Worm (Caenorhabditis elegans) whole organism, L4/young adult: ENCODE results near the gene ckb-3.

Source experiments
- W03F9.2 ChIP-seq: fragments of 150-350 bp; optimal IDR thresholded peaks from 2 replicates; lab custom pipeline; 2014; ENCODE audit warnings: missing biosample characterization, missing genetic modification characterization
- dao-5 ChIP-seq: sonication (generic microtip); optimal IDR thresholded peaks from 2 replicates; lab custom pipeline; 2016; ENCODE audit warnings: missing genotype, missing genetic modification characterization, moderate library complexity, missing compliant biosample characterization
- him-1 ChIP-seq: sonication (generic microtip); optimal IDR thresholded peaks from 2 replicates; lab custom pipeline; 2016; ENCODE audit warnings: missing genotype, missing genetic modification reagents, missing genetic modification characterization, missing compliant biosample characterization

The ckb-3 gene

DNA sequence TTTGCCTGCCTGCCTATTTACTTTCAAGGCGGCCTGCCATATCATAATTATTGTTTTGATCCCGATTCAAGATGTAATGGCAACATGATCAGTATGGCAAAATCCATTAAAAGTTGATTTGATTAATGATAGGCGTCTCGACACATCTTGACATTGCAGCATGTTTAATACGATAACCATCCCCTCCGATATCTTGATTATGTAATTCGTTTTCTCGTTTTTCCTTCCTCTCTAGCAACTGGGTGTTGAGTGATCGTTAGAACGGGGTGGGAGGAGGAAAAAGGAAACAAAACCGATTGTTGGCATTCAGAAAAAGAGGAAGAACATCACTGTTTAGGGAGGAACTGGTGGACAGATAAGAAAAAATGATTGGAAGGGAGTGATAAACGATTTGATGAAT, 21.3 kb downstream of the ckb-3 start:
- TF ChIP-seq dao-5 (tag; lab: Kevin White, UChicago) (no peak), him-1 (tag; lab: Kevin White, UChicago) (no peak), W03F9.2 (tag; lab: Kevin White, UChicago) (no peak)

DNA sequence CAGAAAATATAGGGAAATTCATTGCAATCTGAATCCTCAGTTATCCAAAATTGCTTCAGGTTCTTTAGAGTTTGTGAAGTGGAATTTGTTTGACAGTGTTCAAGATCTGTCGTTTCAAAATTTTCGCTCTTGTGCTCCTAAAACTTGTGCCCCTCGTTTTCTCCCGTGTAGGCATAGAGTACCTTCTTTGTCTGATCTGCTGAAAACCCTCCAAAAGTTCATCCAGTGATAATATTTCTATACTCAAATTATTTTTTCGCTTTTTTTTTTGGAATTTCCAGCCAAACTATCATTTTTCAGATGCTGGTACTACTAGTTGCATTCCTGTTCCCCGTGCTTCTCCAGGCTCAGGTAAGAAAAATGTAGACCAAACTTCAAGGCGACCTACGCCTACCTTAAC, 23.8 kb downstream of the ckb-3 start, which contains the start of gene R07E5.4:
TSS of gene R07E5.4 (plus strand) at position 301 of the 400 bp plus-strand sequence.
- TF ChIP-seq him-1 (tag; lab: Kevin White, UChicago) = no peak

DNA sequence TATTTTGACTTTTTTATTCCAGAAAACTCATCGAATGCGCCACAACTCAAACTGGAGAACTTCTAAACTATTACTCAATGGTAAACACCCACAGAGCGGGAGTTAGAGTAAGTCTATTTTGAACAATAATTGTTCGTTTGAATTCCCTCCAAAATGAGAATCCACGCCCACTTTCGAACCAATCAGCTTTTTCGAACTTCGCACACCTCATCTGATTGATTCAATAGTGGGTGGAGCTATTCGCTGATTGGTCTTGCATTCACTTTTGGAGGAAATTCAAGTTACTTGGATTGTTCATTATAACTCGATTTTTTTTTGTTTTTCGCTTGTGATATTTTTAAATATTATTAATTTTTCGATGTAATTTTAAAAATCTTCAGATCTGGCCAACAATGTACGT, 25.2 kb downstream of the ckb-3 start:
- TF ChIP-seq W03F9.2 (tag; lab: Kevin White, UChicago) (no peak), dao-5 (tag; lab: Kevin White, UChicago) (no peak), him-1 (tag; lab: Kevin White, UChicago) (no peak)

DNA sequence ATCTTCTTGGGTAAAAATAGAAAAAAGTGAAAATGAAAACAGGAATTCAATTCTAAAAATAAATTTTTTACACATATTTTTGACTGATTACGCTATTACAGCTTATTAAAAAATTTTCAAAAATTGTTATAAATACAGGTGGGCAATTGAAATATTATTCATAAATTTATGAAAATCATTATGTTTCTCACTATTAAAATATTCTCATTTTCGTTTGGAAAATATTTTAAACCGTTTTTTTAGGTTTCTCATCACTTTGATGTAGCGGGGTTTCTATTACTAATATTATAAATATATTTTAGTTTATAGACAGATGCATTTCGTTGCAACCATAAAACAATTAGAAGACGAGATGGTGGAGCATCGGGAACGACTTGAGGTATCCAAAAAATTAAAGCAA, 26.4 kb downstream of the ckb-3 start, which contains the start of gene R07E5.5:
TSS of gene R07E5.5 (plus strand) at position 301 of the 400 bp plus-strand sequence.
- no peak for TF ChIP-seq dao-5 (tag; lab: Kevin White, UChicago)
- TF ChIP-seq him-1 (tag; lab: Kevin White, UChicago) = no peak
- TF ChIP-seq W03F9.2 (tag; lab: Kevin White, UChicago) = no peak

DNA sequence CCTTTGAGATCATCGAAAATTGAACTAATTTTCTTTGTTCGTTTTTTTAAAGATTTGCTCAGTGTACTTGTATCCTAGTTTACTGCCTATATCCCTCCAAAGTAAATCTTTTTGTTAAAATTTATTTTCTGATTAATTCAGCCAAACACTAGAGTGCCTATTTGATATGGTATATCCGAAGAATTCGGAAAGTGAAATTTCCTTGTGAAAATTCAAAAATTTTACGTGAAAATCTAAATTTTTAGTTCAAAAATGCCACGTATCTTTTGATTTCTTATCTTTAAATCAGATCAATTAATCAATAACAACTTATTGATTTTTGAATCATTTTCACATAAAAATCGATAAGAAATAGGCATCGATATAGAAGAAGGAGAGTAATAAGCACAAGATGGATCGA, 27.8 kb downstream of the ckb-3 start, which contains the start of gene R07E5.6:
TSS of gene R07E5.6 (plus strand) at position 301 of the 400 bp plus-strand sequence.
- TF ChIP-seq W03F9.2 (tag; lab: Kevin White, UChicago) = no peak
- no peak for TF ChIP-seq dao-5 (tag; lab: Kevin White, UChicago)
- TF ChIP-seq him-1 (tag; lab: Kevin White, UChicago) = no peak

DNA sequence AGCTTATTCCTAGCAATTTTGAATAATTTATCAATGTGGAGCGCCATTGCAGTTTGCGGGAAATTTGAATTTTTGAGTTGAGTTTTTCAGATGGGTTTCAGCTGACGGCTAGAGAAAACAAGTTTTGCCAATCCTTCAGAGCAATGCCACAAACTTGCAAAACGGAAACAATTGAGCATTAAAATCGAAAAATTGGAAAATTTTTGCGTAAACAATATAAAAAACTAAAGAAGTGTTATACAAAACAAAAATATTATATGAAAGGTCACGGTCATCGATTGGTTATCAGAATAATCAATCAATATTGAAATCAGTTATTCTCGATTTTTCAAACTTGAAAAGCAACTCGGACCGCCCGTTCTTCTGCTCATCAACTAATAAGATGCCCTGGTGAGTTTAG, 30.5 kb downstream of the ckb-3 start, which contains the start of gene R07E5.15:
TSS of gene R07E5.15 (plus strand) at position 301 of the 400 bp plus-strand sequence.
- no peak for TF ChIP-seq dao-5 (tag; lab: Kevin White, UChicago)
- no peak for TF ChIP-seq him-1 (tag; lab: Kevin White, UChicago)
- no peak for TF ChIP-seq W03F9.2 (tag; lab: Kevin White, UChicago)

DNA sequence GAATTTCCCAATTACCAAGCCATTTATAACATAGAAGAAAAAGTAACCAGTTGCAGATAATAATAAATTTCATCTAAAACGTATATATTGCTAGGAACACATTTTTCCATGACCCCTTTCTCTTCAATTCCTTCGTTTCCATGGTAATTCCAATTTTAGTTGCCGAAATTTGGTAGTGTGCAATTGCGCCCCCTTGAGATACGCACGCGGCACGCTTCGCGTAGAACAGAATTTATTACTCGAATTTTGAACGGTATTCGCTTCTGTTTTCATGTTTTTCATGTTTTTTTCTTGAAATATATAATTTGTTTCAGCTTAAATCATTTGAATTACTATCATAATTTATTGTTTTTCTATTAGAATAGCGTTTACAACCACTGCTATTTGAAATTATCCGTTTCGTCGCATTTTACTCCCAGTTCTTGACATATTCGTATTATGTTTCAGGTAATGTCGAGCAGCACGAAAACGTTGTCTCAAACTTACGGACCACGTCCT, 33.7 kb downstream of the ckb-3 start, which contains the start of the genes R07E5.17 and snfc-5:
TSS of gene R07E5.17 (minus strand) at position 98 of the 498 bp plus-strand sequence.
TSS of gene snfc-5 (plus strand) at position 448 of the 498 bp plus-strand sequence.
- TF ChIP-seq W03F9.2 (tag; lab: Kevin White, UChicago) = no peak
- no peak for TF ChIP-seq him-1 (tag; lab: Kevin White, UChicago)
- TF ChIP-seq dao-5 (tag; lab: Kevin White, UChicago) = no peak

DNA sequence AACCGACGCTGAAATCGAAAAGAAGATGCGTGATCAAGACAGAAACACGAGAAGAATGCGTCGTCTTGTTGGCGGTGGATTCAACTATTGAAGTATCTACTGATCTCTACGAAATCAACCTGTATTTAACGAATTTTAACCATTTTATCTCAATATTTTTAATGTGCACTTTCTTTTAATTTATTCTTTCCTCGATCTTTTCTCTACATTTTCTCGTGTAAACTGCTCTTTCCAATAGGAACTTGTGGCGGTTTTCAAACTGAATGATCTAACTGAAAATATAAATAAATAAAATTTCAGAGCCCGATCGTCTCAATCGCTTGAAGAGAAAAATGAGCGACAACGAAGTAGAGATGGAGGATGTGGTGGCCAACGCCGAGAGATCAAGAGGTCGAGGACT, 35.3 kb downstream of the ckb-3 start, which contains the start of gene rnp-4:
TSS of gene rnp-4 (plus strand) at position 301 of the 400 bp plus-strand sequence.
- TF ChIP-seq dao-5 (tag; lab: Kevin White, UChicago) (no peak), him-1 (tag; lab: Kevin White, UChicago) (no peak)

DNA sequence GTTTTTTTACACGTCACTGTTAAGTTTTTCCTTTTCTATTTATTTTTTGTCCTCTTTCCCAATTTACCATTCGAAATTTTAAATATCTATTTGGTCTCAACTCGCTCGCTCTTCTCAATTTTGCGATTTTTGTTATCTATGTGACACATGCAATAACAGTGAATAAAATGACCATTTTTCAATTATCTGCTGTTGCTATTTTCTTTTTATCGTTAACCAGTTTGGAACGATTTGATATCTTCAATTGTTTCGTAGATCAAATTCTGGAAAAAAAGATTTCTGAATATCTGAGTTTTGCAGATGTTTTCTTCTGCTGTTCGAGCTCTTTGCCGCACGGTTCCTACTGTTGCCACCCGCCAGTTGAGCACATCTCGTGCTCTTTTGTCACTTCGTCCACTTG, 36.5 kb downstream of the ckb-3 start, which contains the start of gene prdx-3:
TSS of gene prdx-3 (plus strand) at position 301 of the 400 bp plus-strand sequence.
- TF ChIP-seq W03F9.2 (tag; lab: Kevin White, UChicago) (no peak), dao-5 (tag; lab: Kevin White, UChicago) (no peak), him-1 (tag; lab: Kevin White, UChicago) (no peak)

DNA sequence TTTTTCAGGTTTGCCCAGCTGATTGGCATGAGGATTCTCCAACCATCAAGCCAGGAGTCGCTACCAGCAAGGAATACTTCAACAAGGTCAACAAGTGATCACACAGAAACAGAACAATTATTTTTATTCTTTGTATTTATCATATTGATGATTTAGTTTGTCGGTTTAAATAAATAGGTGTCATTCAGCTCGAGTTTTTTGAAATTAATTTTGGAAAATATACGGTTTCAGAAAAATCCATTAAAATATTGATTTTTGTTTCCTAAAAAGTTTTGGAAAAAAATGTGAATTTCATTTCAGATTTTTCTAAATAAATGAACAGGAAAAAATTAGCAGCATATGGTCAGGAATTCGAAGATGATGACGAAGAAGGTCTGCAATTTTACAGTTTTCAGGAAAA, 37.6 kb downstream of the ckb-3 start, which contains the start of gene gpch-1:
TSS of gene gpch-1 (plus strand) at position 301 of the 400 bp plus-strand sequence.
- no peak for TF ChIP-seq him-1 (tag; lab: Kevin White, UChicago)

DNA sequence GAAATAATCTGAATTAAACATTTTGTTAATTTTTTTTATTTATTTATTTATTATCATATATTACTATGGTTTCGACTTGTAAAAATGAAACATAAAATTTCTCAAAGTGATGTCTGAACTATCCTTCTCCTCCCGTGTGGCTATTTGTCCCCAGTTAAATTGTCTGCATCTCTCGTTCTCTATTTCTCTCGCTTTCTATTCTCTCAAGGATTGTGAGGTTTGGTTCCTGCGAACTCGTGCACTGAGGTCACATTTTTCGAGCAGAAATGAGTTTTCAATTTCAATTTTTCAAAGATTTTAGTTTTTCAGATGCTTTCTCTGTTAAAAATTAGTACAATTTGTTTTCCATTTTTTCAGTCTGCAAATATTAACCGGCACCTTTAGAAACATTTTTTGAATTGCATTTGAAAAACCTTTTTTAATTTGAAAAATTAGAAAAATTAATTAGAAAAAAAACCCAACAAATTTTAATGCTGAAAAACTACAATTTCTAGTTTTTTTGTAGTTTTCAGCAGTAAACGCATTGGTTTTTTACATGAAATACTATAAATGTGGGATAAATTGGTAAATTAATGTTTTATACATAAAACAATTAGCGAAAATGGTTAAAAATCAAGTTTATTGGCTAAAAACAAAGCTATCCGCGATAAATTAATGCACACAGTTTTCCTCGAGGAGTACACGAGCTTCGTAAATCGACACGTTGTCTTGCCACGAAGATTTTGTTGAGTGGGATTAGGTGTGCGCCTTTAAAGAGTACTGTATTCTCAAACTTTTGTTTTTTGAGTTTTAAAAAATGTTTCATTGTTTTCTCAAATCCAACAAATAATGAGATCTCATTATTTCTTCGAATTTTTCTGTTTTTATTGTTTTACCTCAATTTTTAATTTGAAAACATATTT, 41.7 kb downstream of the ckb-3 start:
- no peak for TF ChIP-seq dao-5 (tag; lab: Kevin White, UChicago)
- no peak for TF ChIP-seq him-1 (tag; lab: Kevin White, UChicago)
- TF ChIP-seq W03F9.2 (tag; lab: Kevin White, UChicago) = no peak

DNA sequence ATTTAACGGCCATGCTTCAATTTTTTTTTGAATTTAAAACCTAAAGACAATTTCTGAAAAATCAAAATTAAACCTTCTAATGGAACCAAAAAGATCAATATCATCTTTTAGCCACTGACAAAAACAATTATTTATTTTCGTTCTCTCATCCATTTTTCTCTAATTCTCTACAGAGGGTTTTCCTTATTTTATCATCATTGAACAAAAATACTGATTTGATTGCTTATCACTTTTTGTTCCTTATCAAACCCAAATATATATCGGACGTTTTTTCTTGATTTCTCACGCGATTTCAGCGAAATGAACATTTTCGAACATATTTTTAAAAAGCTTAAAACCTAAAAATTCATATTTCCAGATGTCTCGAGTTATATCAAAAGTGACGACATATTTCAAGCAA, 42.4 kb downstream of the ckb-3 start, which contains the start of gene mpc-1:
TSS of gene mpc-1 (plus strand) at position 359 of the 400 bp plus-strand sequence.
- TF ChIP-seq him-1 (tag; lab: Kevin White, UChicago) (no peak), dao-5 (tag; lab: Kevin White, UChicago) (no peak), W03F9.2 (tag; lab: Kevin White, UChicago) (no peak)

DNA sequence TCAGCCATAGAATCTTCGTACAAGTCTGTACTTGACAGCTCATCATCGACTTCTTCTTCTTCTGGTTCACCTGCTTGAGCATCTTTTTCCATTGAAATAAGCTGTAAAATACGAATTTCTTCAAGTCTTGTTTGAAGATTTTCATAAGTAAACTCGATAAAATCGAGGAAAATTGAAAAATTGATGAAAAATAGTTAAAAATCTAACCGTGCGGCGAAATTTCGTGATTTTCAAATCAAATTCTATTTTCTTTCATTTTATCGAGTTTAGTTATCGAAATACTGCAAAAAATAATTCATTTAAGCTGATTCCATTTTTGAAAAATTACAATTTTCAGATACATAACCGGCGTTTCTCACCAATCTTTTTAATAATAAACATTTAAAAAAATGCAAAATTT, 44.5 kb downstream of the ckb-3 start, which contains the start of gene R07E5.11:
TSS of gene R07E5.11 (minus strand) at position 101 of the 400 bp plus-strand sequence.
- TF ChIP-seq him-1 (tag; lab: Kevin White, UChicago) (no peak), W03F9.2 (tag; lab: Kevin White, UChicago) (no peak), dao-5 (tag; lab: Kevin White, UChicago) (no peak)
